Worm (Caenorhabditis elegans) whole organism, young adult: ENCODE results near the gene nhr-78.

Experiments
- C06A6.2 ChIP-seq: fragments of 200-800 bp; sonication (Bioruptor generic); conservative IDR thresholded peaks from 2 replicates; pipeline ENCODE4 v1.3.6; 2022; ENCODE audit warnings: missing genetic modification characterization, missing compliant biosample characterization
- F23B12.7 ChIP-seq: sonication (generic microtip); optimal IDR thresholded peaks from 2 replicates; lab custom pipeline; 2017; ENCODE audit warnings: missing genetic modification characterization, mild to moderate bottlenecking, missing compliant biosample characterization, antibody characterized with exemption, moderate library complexity; ENCODE audit not compliant: insufficient read depth
- F55B11.4 ChIP-seq: sonication (generic microtip); optimal IDR thresholded peaks from 2 replicates; lab custom pipeline; 2016; ENCODE audit warnings: missing compliant biosample characterization, missing genetic modification characterization, borderline replicate concordance; ENCODE audit not compliant: insufficient read depth
- F57A8.1 ChIP-seq: fragments of 200-800 bp; sonication (Bioruptor generic); optimal IDR thresholded peaks from 2 replicates; lab custom pipeline; 2018; ENCODE audit warnings: mild to moderate bottlenecking, missing genetic modification characterization, moderate library complexity, missing compliant biosample characterization
- F57C9.4 ChIP-seq: sonication (generic microtip); optimal IDR thresholded peaks from 2 replicates; lab custom pipeline; 2017; ENCODE audit warnings: mild to moderate bottlenecking, missing genetic modification characterization, missing compliant biosample characterization
- K11D2.4 ChIP-seq: fragments of 200-800 bp; sonication (Bioruptor generic); IDR thresholded peaks from 2 replicates; pipeline ENCODE4 v1.3.6; 2022; ENCODE audit warnings: missing genetic modification reagents, missing genetic modification characterization, missing compliant biosample characterization
- K12H6.12 ChIP-seq: fragments of 200-800 bp; sonication (Bioruptor generic); optimal IDR thresholded peaks from 2 replicates; lab custom pipeline; 2018; ENCODE audit warnings: mild to moderate bottlenecking, missing genetic modification characterization, missing compliant biosample characterization
- Y67H2A.10 ChIP-seq: fragments of 200-800 bp; sonication (Bioruptor generic); conservative IDR thresholded peaks from 2 replicates; pipeline ENCODE4 v1.3.6; 2022; ENCODE audit warnings: missing genetic modification reagents, missing genetic modification characterization, missing compliant biosample characterization
- Y95B8A.8 ChIP-seq: fragments of 200-800 bp; sonication (Bioruptor generic); IDR thresholded peaks from 2 replicates; pipeline ENCODE4 v1.3.6; 2022; ENCODE audit warnings: missing genetic modification reagents, missing genetic modification characterization, missing compliant biosample characterization
- ama-1 ChIP-seq, 3 experiments: fragments of 150-350 bp in 1 of 3; sonication (generic microtip) in 2 of 3; optimal IDR thresholded peaks; 2 replicates each; lab custom pipeline; 2014 to 2018; ENCODE audit warnings: missing biosample characterization in 2 of 3, missing genetic modification characterization in 2 of 3, missing genetic modification reagents in 2 of 3
- athp-1 ChIP-seq: sonication (generic microtip); optimal IDR thresholded peaks from 2 replicates; lab custom pipeline; 2017; ENCODE audit warnings: mild to moderate bottlenecking, missing genetic modification characterization, missing compliant biosample characterization
- bed-1 ChIP-seq: fragments of 200-800 bp; sonication (Bioruptor generic); IDR thresholded peaks from 2 replicates; pipeline ENCODE4 v1.3.6; 2022; ENCODE audit warnings: missing genetic modification reagents, missing genetic modification characterization, missing compliant biosample characterization
- ceh-27 ChIP-seq: fragments of 200-800 bp; sonication (Bioruptor generic); optimal IDR thresholded peaks from 2 replicates; lab custom pipeline; 2018; ENCODE audit warnings: mild to moderate bottlenecking, missing genetic modification characterization, moderate library complexity, missing compliant biosample characterization
- ceh-58 ChIP-seq: fragments of 200-800 bp; sonication (Bioruptor generic); IDR thresholded peaks from 2 replicates; pipeline ENCODE4 v1.3.6; 2022; ENCODE audit warnings: missing genetic modification characterization, missing compliant biosample characterization
- die-1 ChIP-seq: sonication (generic microtip); optimal IDR thresholded peaks from 2 replicates; lab custom pipeline; 2016; ENCODE audit warnings: missing genotype, mild to moderate bottlenecking, missing genetic modification characterization, missing compliant biosample characterization
- dox-1 ChIP-seq: fragments of 200-800 bp; sonication (Bioruptor generic); IDR thresholded peaks from 2 replicates; pipeline ENCODE4 v1.3.6; 2022; ENCODE audit warnings: missing genetic modification reagents, missing genetic modification characterization, missing compliant biosample characterization
- efl-1 ChIP-seq: fragments of 150-350 bp; optimal IDR thresholded peaks from 2 replicates; lab custom pipeline; 2014; ENCODE audit warnings: missing biosample characterization, missing genetic modification reagents, missing genetic modification characterization
- egrh-3 ChIP-seq: fragments of 200-800 bp; sonication (Bioruptor generic); IDR thresholded peaks from 2 replicates; pipeline ENCODE4 v1.3.6; 2022; ENCODE audit warnings: missing genetic modification reagents, missing genetic modification characterization, missing compliant biosample characterization
- ekl-4 ChIP-seq: fragments of 200-800 bp; sonication (Bioruptor generic); IDR thresholded peaks from 2 replicates; pipeline ENCODE4 v1.3.6; 2022; ENCODE audit warnings: missing genetic modification reagents, missing genetic modification characterization, missing compliant biosample characterization
- hmg-20 ChIP-seq: fragments of 200-800 bp; sonication (Bioruptor generic); IDR thresholded peaks from 2 replicates; pipeline ENCODE4 v1.3.6; 2022; ENCODE audit warnings: missing genetic modification reagents, missing genetic modification characterization, missing compliant biosample characterization
- hsf-1 ChIP-seq: fragments of 200-800 bp; sonication (Bioruptor generic); IDR thresholded peaks from 2 replicates; pipeline ENCODE4 v1.3.6; 2022; ENCODE audit warnings: missing genetic modification reagents, missing genetic modification characterization, missing compliant biosample characterization
- let-526 ChIP-seq: fragments of 200-800 bp; sonication (Bioruptor generic); IDR thresholded peaks from 2 replicates; pipeline ENCODE4 v1.3.6; 2022; ENCODE audit warnings: missing genetic modification reagents, missing genetic modification characterization, missing compliant biosample characterization
- lin-26 ChIP-seq: fragments of 200-800 bp; sonication (Bioruptor generic); IDR thresholded peaks from 2 replicates; pipeline ENCODE4 v1.3.6; 2022; ENCODE audit warnings: missing genetic modification reagents, missing genetic modification characterization, missing compliant biosample characterization
- madf-8 ChIP-seq: fragments of 200-800 bp; sonication (Bioruptor generic); conservative IDR thresholded peaks from 2 replicates; pipeline ENCODE4 v1.3.6; 2022; ENCODE audit warnings: missing genetic modification reagents, missing genetic modification characterization, missing compliant biosample characterization
- nhr-179 ChIP-seq: sonication (generic microtip); optimal IDR thresholded peaks from 2 replicates; lab custom pipeline; 2016; ENCODE audit warnings: mild to moderate bottlenecking, missing genetic modification characterization, missing compliant biosample characterization
- nhr-27 ChIP-seq: fragments of 200-800 bp; sonication (Bioruptor generic); optimal IDR thresholded peaks from 2 replicates; lab custom pipeline; 2018; ENCODE audit warnings: mild to moderate bottlenecking, missing genetic modification characterization, moderate library complexity, missing compliant biosample characterization
- nhr-80 ChIP-seq: sonication (generic microtip); optimal IDR thresholded peaks from 2 replicates; lab custom pipeline; 2016; ENCODE audit warnings: missing genetic modification characterization, missing compliant biosample characterization
- snpc-1.3 ChIP-seq: sonication (generic microtip); optimal IDR thresholded peaks from 2 replicates; lab custom pipeline; 2017; ENCODE audit warnings: missing genetic modification characterization, mild to moderate bottlenecking, missing compliant biosample characterization, antibody characterized with exemption, moderate library complexity, missing genotype, missing genetic modification reagents; ENCODE audit not compliant: insufficient read depth
- sptf-2 ChIP-seq: fragments of 200-800 bp; sonication (Bioruptor generic); optimal IDR thresholded peaks from 2 replicates; lab custom pipeline; 2018; ENCODE audit warnings: mild to moderate bottlenecking, missing genetic modification characterization, missing compliant biosample characterization
- xnd-1 ChIP-seq: sonication (generic microtip); optimal IDR thresholded peaks from 2 replicates; lab custom pipeline; 2016; ENCODE audit warnings: missing genotype, missing genetic modification reagents, missing genetic modification characterization, missing compliant biosample characterization
- zfh-2 ChIP-seq: fragments of 200-800 bp; sonication (Bioruptor generic); conservative IDR thresholded peaks from 2 replicates; pipeline ENCODE4 v1.3.6; 2022; ENCODE audit warnings: missing genetic modification reagents, missing genetic modification characterization, missing compliant biosample characterization
- ztf-18 ChIP-seq: sonication (generic microtip); optimal IDR thresholded peaks from 2 replicates; lab custom pipeline; 2016; ENCODE audit warnings: missing genotype, mild to moderate bottlenecking, missing genetic modification characterization, missing compliant biosample characterization
- ztf-22 ChIP-seq: fragments of 200-800 bp; sonication (Bioruptor generic); optimal IDR thresholded peaks from 2 replicates; lab custom pipeline; 2018; ENCODE audit warnings: mild to moderate bottlenecking, missing genetic modification characterization, moderate library complexity, missing compliant biosample characterization

The nhr-78 gene

ce11 chrIV:4243830-4244406 is 33.8 kb downstream of the nhr-78 start:
- peak; percentile 91 for TF ChIP-seq zfh-2
- TF ChIP-seq ztf-22: no peak
- TF ChIP-seq let-526 (GFP tag; lab: Robert Waterston, UW): 0 out of 2 replicates have a peak, but pooled peaks have one; percentile 18
- 0 out of 2 replicates have a peak, but pooled peaks have one; percentile 29 for TF ChIP-seq dox-1 (GFP tag; lab: Robert Waterston, UW)
- peak; percentile 94 for TF ChIP-seq egrh-3
- no peak for TF ChIP-seq nhr-179 (tag; lab: Kevin White, UChicago)
- TF ChIP-seq sptf-2: peak; percentile 5

ce11 chrIV:4236671-4237070 is 41.0 kb downstream of the nhr-78 start:
- TF ChIP-seq C06A6.2 (GFP tag; lab: Robert Waterston, UW) (no peak), ama-1 (optimal IDR thresholded peaks at IDR 0.05; lab: Kevin White, UChicago) (peak; percentile 25), ama-1 (GFP tag; optimal IDR thresholded peaks at IDR 0.05; lab: Kevin White, UChicago) (no peak), K11D2.4 (GFP tag; lab: Robert Waterston, UW) (no peak), ceh-27 (GFP tag; lab: Kevin White, UChicago) (peak; percentile 31), F23B12.7 (tag; lab: Kevin White, UChicago) (no peak)

DNA sequence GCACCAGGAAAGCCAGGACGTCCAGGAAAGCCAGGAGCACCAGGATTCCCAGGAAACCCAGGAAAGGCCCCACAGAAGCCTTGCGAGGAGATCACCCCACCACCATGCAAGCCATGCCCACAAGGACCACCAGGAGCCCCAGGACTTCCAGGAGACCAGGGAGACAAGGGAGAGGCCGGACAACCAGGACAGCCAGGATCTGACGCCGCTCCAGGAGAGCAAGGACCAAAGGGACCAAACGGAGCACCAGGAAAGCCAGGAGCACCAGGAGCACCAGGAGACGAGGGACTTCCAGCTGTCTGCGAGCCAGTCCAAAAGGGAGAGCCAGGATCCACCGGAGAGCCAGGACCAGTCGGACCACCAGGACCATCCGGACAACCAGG is 41.7 kb downstream of the nhr-78 start:
- TF ChIP-seq ceh-58 (GFP tag; lab: Robert Waterston, UW) (0 out of 2 replicates have a peak, but pooled peaks have one; percentile 24), egrh-3 (peak; percentile 91), dox-1 (GFP tag; lab: Robert Waterston, UW) (0 out of 2 replicates have a peak, but pooled peaks have one; percentile 37), zfh-2 (peak; percentile 86), athp-1 (tag; lab: Kevin White, UChicago) (no peak)

DNA sequence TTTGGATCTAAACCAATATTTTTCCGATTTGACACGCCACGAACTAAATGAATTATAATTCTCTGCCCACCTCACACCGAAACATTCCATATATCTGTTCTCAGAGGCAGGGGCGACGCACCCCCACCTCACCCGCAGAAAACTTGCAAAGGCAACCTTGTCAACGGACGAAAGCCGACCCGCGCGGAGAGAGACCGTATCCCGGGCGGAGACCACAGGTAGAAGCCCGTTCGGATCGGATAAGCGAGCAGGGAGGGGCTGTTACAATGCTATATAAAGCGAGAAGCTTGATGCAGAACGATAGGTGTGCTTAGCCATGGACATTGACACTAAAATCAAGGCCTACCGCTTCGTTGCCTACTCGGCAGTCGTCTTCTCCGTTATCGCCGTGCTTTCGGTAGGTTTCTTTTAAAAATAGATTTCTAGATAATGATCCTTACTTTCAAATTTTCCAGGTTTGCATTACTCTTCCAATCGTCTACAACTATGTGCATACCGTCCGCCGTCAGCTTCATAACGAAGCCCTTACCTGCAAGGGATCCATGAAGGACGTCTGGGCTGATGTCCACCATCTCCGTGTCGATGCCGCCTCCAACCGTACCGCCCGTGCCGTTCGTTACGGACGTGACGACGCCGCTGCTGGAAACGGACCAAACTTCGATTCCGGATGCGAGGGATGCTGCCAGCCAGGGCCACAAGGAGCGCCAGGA is 42.2 kb downstream of the nhr-78 start, which contains the start of the genes zipt-2.2 and dpy-13:
TSS of gene zipt-2.2 (minus strand) at position 51 of the 710 bp plus-strand sequence.
TSS of gene dpy-13 (plus strand) at position 300 of the 710 bp plus-strand sequence.
- TF ChIP-seq lin-26 (GFP tag; lab: Robert Waterston, UW) (0 out of 2 replicates have a peak, but pooled peaks have one; percentile 18), hmg-20 (no peak)

DNA sequence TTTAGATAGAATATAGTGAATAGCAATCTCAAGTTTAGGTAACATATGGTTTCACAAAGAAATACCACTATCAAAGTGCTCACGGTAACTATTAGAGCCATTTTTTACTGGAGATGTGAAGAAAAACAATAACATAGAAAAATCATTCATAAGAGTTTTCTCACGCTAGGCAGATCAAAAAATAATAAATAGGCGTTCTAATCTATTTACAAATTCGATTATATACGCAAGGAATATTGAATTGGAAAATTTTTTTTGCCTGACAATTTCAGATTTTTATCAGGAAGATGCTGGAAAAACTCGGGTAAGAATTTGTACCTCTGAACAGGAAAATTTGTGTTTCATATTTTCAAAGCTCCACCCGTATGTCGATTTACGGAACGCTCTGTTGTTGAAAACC is 49.8 kb downstream of the nhr-78 start, which contains the start of gene srbc-70:
TSS of gene srbc-70 (minus strand) at position 101 of the 400 bp plus-strand sequence.
- no peak for TF ChIP-seq F57A8.1 (GFP tag; lab: Kevin White, UChicago)
- TF ChIP-seq ztf-18: no peak
- TF ChIP-seq nhr-80: no peak
- TF ChIP-seq madf-8 (GFP tag; lab: Robert Waterston, UW): no peak
- TF ChIP-seq K12H6.12 (tag; lab: Kevin White, UChicago): no peak
- no peak for TF ChIP-seq xnd-1 (tag; lab: Kevin White, UChicago)
- TF ChIP-seq hsf-1 (GFP tag; lab: Robert Waterston, UW): no peak
- TF ChIP-seq dox-1 (GFP tag; lab: Robert Waterston, UW): no peak
- TF ChIP-seq efl-1: no peak
- no peak for TF ChIP-seq ekl-4 (GFP tag; lab: Robert Waterston, UW)
- no peak for TF ChIP-seq bed-1 (GFP tag; lab: Robert Waterston, UW)

- TF ChIP-seq F57C9.4 (tag; lab: Kevin White, UChicago) (no peak), die-1 (no peak), Y95B8A.8 (GFP tag; lab: Robert Waterston, UW) (no peak), nhr-27 (no peak), snpc-1.3 (no peak), F55B11.4 (no peak), Y67H2A.10 (GFP tag; lab: Robert Waterston, UW) (no peak), sptf-2 (no peak)
These were observed 51.8 kb downstream of the nhr-78 start, which contains the start of gene srbc-71 for ce11 chrIV:4225851-4226250. srbc-71 (minus strand) TSS chrIV:4225951.
